Worm (Caenorhabditis elegans): ENCODE data around the gene Y46E12BL.2.

Gene Y46E12BL.2

DNA sequence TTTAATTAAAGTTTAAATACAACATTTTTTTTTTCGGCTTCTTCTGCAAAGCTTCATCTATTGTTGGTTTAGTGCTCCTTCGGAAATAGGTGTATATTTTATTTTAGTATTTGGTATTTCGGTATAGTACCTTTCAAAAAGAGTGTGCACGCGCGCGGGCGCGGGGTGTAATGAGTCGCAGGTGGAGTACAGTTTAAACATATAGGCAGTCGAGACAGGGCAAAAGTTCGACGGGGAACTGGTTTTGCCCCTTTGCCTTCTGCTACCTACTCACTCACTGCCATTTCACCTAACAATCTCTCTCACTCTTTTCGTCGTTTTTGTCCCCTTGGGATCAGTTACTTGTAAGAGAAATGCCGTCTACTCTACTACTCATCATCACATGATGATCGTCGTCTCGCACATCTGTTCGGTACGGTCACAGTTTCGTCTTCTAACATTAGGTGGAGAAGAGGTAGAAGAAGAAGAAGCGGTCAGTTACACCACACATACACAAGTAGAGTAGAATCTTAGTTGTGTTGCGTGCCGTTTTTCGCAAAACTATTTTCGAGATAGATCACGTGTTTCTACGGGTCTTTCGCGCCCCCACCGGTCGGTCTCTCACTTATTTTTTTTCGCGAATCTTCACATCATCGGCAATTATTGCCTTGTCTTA is 20.4 kb upstream of the Y46E12BL.2 start:
- TF ChIP-seq unc-62 (GFP tag; optimal IDR thresholded peaks at IDR 0.05) = no peak

DNA sequence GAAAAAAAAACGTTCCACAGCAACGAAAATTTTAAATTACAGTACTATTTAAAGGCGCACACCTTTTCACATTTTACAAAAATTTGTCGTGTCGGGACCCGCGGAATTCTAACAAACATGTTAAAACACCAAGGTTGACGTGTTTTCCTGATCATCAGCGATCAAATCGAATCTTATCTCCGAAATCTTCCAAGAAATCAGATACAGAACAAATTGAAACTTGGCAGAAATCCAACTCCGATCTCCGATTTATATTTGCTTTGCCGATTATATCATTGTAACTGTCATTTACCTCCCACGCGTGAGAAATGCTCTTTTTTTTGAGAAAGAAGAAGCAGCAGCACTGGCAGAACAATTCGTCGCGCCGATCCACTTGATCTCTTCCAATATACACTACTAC is 19.0 kb upstream of the Y46E12BL.2 start:
- TF ChIP-seq unc-62 (GFP tag; optimal IDR thresholded peaks at IDR 0.05) = no peak

DNA sequence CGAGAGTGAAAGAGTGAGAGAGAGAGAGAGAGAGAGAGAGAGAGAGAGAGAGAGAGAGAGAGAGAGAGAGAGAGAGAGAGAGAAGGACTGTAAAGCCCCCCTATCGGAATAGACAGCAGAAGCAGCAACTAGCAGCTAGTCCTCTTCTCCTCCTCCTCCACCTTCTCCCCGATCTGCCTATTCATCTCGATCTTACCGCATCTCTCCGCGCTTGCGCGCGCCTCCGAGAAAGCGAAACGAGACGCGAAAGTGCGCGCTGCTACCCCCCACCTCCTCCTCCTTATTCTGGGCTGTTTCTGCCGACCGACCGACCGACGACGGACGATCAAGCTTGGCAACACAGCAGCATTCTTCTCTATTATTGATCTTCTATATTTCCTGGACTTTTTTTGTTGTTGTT is 14.8 kb upstream of the Y46E12BL.2 start:
- no peak for TF ChIP-seq unc-62 (GFP tag; optimal IDR thresholded peaks at IDR 0.05)

DNA sequence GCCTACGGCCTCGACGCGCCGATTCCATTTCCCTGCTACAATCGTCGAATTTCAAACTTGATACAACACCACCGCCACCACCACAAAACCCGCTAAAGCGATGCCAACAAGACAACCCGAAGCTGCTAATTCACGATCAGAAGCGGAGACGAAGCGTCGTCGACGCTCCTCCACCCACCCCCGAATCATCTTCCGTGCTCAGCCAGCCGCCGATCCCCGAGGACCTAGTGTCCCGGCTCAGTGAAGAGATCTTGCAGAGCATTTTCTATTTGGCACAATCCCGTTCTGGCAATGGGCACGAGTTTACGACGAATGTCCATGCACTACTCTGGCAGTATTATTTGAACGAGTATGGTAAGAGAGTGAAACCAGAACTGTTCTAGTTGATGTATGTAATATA is 14.1 kb upstream of the Y46E12BL.2 start:
- no peak for TF ChIP-seq unc-62 (GFP tag; optimal IDR thresholded peaks at IDR 0.05)

DNA sequence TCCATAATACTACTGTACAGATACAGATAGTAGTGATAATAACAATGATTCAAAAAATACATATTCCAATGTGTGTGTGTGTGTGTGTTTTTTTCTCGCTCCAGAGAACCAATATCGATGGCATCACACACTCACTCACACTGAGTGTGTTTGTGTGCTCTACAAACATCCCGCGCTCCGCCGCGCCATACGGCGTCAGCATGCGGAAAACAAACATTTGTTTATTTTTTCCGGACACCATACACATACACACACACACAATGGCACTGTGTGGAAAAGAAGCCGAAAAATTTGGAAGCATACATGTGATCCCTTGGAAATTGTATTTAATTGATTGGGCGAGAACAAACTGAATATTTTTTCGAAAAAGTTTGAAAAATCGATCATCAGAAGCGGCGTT is 13.7 kb upstream of the Y46E12BL.2 start:
- no peak for TF ChIP-seq unc-62 (GFP tag; optimal IDR thresholded peaks at IDR 0.05)

DNA sequence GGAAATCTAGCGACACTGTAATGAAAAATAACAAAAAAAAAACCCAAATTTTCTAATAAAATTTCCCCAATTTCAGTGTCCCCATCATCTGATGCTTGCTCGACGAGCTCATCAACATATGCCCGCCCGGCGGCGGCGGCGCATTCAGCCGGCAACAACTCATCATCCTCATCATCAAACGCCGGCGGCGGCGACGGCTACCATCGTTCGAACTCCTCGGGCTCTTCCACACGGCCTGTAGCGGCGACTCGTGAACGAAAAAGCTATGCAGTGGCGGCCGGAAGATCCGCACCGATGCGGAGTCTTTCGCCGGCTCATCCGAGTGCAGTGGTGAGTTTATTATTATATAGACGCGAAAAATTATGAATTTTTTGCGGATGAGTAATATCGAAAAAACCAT is 12.6 kb upstream of the Y46E12BL.2 start:
- no peak for TF ChIP-seq unc-62 (GFP tag; optimal IDR thresholded peaks at IDR 0.05)

DNA sequence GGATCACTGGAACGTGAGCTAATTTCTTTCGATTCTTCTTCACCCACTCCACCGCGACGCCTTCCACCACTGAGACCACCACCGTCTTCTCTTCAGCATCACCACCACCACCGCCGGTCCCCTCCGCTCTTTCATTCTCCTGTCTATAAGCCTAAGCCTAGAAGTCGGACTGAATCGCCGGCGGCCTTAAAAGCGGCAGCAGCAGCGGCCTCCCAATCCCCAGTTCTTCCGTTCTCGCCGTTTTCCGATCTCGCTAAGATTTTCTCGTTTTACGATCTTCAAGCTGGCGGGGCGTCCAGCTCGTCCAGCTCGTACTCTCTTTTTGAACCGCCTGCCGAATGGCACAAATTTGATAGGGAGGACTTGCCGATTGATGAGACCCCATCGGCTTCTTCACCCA is 6.6 kb upstream of the Y46E12BL.2 start:
- TF ChIP-seq unc-62 (GFP tag; optimal IDR thresholded peaks at IDR 0.05) = no peak

DNA sequence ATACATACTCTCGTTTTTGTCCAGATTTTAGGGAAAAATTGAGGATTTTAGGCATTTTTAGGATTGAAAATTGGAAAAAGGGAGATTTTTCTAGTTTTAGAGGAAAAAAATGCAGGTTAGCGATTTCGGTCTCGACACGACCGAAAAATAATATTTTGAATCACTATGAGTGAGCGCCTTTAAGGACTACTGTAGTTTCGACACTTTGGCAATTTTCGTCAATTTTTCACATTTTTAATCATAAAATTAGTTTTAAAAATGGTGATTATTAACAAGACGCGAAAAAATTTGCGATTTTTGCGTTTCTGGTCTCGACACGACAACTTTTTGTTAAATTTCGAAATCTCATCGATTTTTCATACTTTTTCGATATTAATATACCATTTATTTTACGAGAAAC is 5.9 kb upstream of the Y46E12BL.2 start:
- TF ChIP-seq unc-62 (GFP tag; optimal IDR thresholded peaks at IDR 0.05) = no peak

DNA sequence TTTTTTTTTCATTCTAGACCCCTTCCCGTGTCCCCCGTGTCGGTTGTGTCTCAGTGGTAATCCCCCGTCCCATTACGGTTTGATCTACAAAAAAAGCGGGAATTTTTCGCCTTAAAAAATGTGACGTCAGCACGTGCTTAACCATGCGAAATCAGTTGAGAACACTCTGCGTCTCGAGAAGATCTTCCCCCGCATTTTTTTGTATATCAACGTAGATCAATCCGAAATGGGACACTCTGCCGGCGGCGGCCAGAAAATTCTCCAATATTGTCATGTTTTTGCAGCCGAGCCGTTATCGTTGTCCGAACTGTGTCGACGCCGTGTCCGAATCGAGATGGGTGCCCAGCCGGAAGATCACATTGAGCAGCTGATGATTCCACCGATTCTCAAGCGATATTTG is 4.7 kb upstream of the Y46E12BL.2 start:
- no peak for TF ChIP-seq unc-62 (GFP tag; optimal IDR thresholded peaks at IDR 0.05)

DNA sequence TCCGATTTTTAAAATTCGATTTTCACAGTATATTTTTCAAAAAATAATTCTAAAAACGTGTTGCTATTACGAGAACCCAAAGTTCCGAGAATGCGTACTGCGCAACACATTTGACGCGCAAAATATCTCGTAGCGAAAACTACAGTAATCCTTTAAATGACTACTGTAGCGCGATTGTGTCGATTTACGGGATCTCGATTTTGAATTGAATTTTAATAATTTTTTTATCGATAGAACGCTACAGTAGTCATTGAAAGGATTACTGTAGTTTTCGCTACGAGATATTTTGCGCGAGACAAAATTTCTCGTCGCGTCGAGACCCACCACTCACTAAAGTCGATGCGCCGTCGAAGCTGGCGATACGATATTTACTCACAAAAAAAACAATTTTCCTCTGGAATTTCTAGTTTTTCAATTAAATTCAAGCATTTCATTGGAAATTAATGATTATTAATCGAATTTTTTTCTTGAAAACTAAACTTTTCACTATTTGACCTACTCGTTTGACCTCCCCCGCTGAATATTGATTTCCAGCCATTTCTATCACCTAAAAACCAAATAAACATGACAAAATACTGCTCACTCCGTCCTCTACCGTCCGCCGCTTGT is 2.9 kb upstream of the Y46E12BL.2 start, which contains the start of gene spsb-2:
Gene spsb-2, plus strand, starts transcription at position 559 of the 609 bp plus-strand sequence.
- TF ChIP-seq unc-62 (GFP tag; optimal IDR thresholded peaks at IDR 0.05) = no peak

DNA sequence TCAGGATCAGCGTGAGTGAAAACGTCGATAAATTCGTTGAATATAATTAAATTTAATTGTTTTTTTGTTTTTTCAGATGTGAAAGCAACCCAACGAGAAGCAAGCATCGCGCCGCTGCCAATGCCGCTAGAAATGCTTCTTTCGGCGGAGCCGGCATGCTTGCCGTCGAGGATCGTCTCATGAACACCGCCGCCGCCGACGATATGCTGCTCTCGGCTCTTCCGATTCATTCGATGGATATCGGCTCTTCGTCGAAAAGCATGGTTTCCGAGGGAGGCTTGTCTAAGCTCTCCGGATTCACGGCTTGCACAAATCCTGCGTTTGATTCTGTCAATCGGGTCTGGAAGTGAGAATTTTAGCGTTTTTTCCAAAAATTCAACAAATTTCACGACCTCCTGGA is 472 bp downstream of the Y46E12BL.2 start:
- no peak for TF ChIP-seq unc-62 (GFP tag; optimal IDR thresholded peaks at IDR 0.05)

DNA sequence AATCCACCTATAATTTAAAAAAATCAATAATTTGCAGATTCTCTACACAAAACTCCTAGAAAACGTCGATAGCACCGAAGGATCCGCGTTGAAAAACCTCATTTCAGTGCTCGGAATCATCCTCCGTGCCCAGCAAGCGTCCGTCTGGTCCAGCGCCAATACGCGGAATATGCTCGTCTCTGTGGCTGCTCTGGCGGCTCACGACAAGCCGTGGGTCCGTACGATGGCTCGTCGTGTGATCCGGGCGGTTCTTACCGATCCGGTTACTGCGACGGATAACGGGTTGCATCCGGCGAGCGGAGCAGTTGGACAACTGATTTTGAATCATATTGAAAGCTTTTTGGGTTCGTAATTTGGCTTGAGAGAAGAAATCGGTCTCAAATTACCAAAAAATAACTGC is 2.9 kb downstream of the Y46E12BL.2 start:
- TF ChIP-seq unc-62 (GFP tag; optimal IDR thresholded peaks at IDR 0.05) = no peak

DNA sequence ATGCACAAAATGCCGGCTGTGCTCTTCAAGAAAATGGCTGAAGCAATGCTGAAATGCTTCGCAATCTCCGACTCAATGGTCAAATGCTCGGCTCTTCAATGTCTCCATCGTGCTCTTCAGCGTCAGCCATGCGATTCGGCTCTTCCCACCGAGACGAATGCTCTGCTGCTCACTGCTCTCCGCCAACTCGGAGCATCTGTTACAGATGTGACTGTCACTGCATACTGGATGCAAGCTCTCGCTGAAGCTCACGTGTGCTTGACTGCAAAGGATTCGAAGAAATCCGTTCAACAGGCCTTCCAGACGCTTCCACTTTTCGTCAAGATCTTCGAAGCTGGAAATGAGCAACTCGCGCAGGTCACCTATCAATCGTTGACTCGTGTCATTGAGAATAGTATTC is 4.4 kb downstream of the Y46E12BL.2 start:
- no peak for TF ChIP-seq unc-62 (GFP tag; optimal IDR thresholded peaks at IDR 0.05)

DNA sequence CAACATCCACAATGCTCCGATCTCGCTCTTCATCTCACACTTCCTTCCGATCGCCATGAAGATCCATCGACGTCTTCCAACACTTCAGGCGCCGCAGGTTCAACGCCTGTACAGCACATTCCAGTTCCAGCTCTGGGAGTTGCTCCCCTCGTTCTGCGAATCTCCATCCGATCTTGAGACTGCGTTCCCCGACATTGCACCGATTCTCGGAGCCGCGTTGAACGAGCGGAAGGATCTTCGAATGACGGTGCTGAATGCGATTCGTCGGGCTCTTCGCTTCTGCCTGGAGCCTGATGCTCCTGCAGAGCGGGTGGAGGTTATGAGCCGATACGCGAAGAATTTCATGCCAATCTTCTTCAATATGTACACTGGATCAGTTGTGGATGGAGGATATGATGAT is 6.9 kb downstream of the Y46E12BL.2 start:
- TF ChIP-seq unc-62 (GFP tag; optimal IDR thresholded peaks at IDR 0.05) = no peak

DNA sequence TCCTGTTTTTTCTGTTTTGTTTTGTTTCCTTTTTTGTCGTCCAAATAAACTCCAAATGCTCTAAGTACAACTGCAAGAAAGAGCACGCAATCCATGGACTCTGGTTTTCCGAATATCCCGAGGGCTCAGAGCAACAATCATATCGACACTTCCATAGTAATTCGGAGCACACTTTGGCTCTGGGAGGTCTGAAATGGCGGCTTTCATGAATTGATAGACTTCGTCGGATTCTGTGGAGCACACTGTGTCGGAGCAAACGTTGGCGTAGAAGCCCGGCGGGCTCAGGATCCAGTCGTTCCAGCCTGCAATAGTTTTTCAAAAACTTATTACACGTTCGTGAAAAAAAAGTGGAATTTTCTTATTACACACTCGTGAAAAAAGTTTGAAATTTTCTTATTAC is 12.1 kb downstream of the Y46E12BL.2 start:
- TF ChIP-seq unc-62 (GFP tag; optimal IDR thresholded peaks at IDR 0.05) = no peak

DNA sequence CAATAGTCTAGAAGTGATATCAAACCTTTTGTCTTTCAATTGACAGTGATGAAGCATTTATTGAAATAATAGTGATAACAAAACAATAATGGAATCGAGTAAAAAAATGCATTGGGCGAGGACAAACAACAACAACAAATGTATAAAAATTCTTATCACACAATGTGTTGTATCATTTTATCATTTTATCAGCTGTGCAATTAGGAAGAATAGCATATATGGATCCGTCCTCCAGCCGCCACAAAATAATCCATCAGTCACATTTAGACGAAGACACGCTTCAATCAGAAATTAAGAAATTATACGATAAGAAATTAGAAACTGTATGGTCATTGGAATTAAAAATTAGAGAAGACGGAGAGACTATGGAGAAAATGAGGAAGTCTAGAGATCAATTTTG is 18.8 kb downstream of the Y46E12BL.2 start, which contains the start of gene tig-3:
Gene tig-3, minus strand, starts transcription at position 200 of the 400 bp plus-strand sequence.
- no peak for TF ChIP-seq unc-62 (GFP tag; optimal IDR thresholded peaks at IDR 0.05)

DNA sequence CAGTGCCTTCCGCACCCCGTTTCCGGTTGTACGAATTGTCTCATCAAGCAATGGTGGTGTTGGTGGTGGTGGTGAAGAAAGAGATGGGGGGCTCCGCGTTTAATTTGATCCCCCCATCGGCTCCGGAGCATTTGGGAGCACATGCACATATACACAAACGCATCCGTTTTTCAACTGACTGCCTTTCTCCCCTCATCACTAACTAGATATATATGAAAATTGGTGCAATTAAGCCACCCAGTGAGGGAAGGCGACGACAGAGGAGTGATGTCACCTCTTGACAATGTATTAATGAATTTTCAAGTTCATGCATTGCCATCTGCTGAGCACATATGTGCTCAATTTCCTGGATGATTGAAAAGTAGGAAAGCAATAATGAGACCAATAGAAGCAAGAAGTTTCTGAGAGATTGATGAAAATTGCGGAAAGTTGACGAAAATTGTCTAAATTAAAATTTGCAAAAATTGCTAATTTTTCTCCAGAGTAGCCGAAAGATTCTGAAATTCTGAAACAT is 21.3 kb downstream of the Y46E12BL.2 start:
- no peak for TF ChIP-seq unc-62 (GFP tag; optimal IDR thresholded peaks at IDR 0.05)

Data from whole organism, dauer.